Fruit fly (Drosophila melanogaster): ENCODE data around the gene beta-PheRS.

The beta-PheRS gene

DNA sequence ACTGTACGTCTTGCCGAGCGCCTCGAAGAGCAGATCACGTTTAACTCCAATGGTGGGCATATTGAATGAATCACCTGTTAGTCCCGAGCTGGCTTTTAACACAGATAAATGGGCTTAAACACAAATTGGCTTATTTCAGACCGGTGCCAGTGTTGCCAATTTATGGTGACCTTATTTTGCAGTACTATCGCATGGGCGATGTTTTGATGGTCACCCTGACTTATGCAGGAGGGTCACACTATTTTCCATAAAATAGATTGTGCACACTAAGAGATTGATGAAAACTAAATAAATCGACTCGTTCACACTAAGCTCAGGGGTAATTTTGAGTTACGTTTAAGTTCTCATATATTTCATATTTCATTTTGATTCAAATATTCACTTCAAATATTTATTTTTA lies at the start of gene beta-PheRS:
Gene beta-PheRS (minus strand): TSS at position 186 of the 400 bp plus-strand sequence.
- peak; percentile 23 for TF ChIP-seq ey (GFP tag; optimal IDR thresholded peaks at IDR 0.05)
- TF ChIP-seq OdsH (GFP tag; optimal IDR thresholded peaks at IDR 0.05) = no peak
- no peak for TF ChIP-seq dl (GFP tag; optimal IDR thresholded peaks at IDR 0.05; ENCODE audit: insufficient read depth in 1 of 2, partially characterized antibody in 2 of 2)
- TF ChIP-seq h (GFP tag; optimal IDR thresholded peaks at IDR 0.05) = no peak
- no peak for TF ChIP-seq Dif (GFP tag; optimal IDR thresholded peaks at IDR 0.05; ENCODE audit: partially characterized antibody)
- TF ChIP-seq Hr78 (GFP tag; optimal IDR thresholded peaks at IDR 0.05) = no peak
- TF ChIP-seq sage (GFP tag; optimal IDR thresholded peaks at IDR 0.05) = no peak
- TF ChIP-seq foxo (GFP tag; optimal IDR thresholded peaks at IDR 0.05) = no peak
- TF ChIP-seq N (GFP tag; optimal IDR thresholded peaks at IDR 0.05) = peak; percentile 82
- TF ChIP-seq psq (GFP tag; optimal IDR thresholded peaks at IDR 0.05) = peak; percentile 24
- no peak for TF ChIP-seq pan (optimal IDR thresholded peaks at IDR 0.05)
- no peak for TF ChIP-seq fru (GFP tag; optimal IDR thresholded peaks at IDR 0.05)
- no peak for TF ChIP-seq Hnf4 (GFP tag; optimal IDR thresholded peaks at IDR 0.05)
- TF ChIP-seq brk (GFP tag; optimal IDR thresholded peaks at IDR 0.05) = no peak
- no peak for TF ChIP-seq lola (GFP tag; optimal IDR thresholded peaks at IDR 0.05)
- no peak for TF ChIP-seq CG32264 (GFP tag; optimal IDR thresholded peaks at IDR 0.05)
- TF ChIP-seq HLH106 (tag; optimal IDR thresholded peaks at IDR 0.05) = no peak
- peak; percentile 10 for TF ChIP-seq CG9705 (GFP tag; optimal IDR thresholded peaks at IDR 0.05)
- TF ChIP-seq Abd-B (GFP tag; optimal IDR thresholded peaks at IDR 0.05) = no peak
- TF ChIP-seq dmrt93B (GFP tag; optimal IDR thresholded peaks at IDR 0.05) = no peak
- TF ChIP-seq Sp1 (GFP tag; optimal IDR thresholded peaks at IDR 0.05) = no peak
- TF ChIP-seq Myc (optimal IDR thresholded peaks at IDR 0.05) = no peak
- peak; percentile 7 for TF ChIP-seq sv (GFP tag; optimal IDR thresholded peaks at IDR 0.05)
- peak; percentile 60 for TF ChIP-seq Hr83 (GFP tag; optimal IDR thresholded peaks at IDR 0.05; ENCODE audit: poor library complexity, severe bottlenecking)

dm6 chr3R:24301520-24301919 lies 49.0 kb upstream of the beta-PheRS start:
- TF ChIP-seq foxo (GFP tag; optimal IDR thresholded peaks at IDR 0.05) (peak in 1 of 2 experiments; percentile 32), CrebA (GFP tag; optimal IDR thresholded peaks at IDR 0.05; ENCODE audit: borderline replicate concordance) (no peak), rgr (GFP tag; optimal IDR thresholded peaks at IDR 0.05) (no peak), Dfd (GFP tag; optimal IDR thresholded peaks at IDR 0.05) (no peak), ey (GFP tag; optimal IDR thresholded peaks at IDR 0.05) (no peak), fru (GFP tag; optimal IDR thresholded peaks at IDR 0.05) (no peak), Dif (GFP tag; optimal IDR thresholded peaks at IDR 0.05; ENCODE audit: partially characterized antibody) (no peak), dl (GFP tag; optimal IDR thresholded peaks at IDR 0.05; ENCODE audit: insufficient read depth in 1 of 2, partially characterized antibody in 2 of 2) (no peak), GATAd (GFP tag; optimal IDR thresholded peaks at IDR 0.05) (no peak), Myc (optimal IDR thresholded peaks at IDR 0.05) (no peak), jim (GFP tag; optimal IDR thresholded peaks at IDR 0.05) (no peak), Hr83 (GFP tag; optimal IDR thresholded peaks at IDR 0.05; ENCODE audit: poor library complexity, severe bottlenecking) (peak; percentile 88), Jra (GFP tag; optimal IDR thresholded peaks at IDR 0.05) (no peak), Hnf4 (GFP tag; optimal IDR thresholded peaks at IDR 0.05) (no peak), sage (GFP tag; optimal IDR thresholded peaks at IDR 0.05) (no peak), Abd-B (GFP tag; optimal IDR thresholded peaks at IDR 0.05) (no peak), Rel (GFP tag; optimal IDR thresholded peaks at IDR 0.05) (no peak), Rel (tag; optimal IDR thresholded peaks at IDR 0.05) (no peak), OdsH (GFP tag; optimal IDR thresholded peaks at IDR 0.05) (peak; percentile 1), lola (GFP tag; optimal IDR thresholded peaks at IDR 0.05) (no peak), psq (GFP tag; optimal IDR thresholded peaks at IDR 0.05) (no peak), dsf (GFP tag; optimal IDR thresholded peaks at IDR 0.05; ENCODE audit: borderline replicate concordance) (no peak), Mio (GFP tag; optimal IDR thresholded peaks at IDR 0.05) (no peak), Vsx2 (GFP tag; optimal IDR thresholded peaks at IDR 0.05; ENCODE audit: partially characterized antibody) (no peak)

dm6 chr3R:24299148-24299547 lies 46.7 kb upstream of the beta-PheRS start:
- no peak for TF ChIP-seq usp (GFP tag; optimal IDR thresholded peaks at IDR 0.05)
- TF ChIP-seq Dif (GFP tag; optimal IDR thresholded peaks at IDR 0.05; ENCODE audit: partially characterized antibody) = peak; percentile 7
- TF ChIP-seq Hr83 (GFP tag; optimal IDR thresholded peaks at IDR 0.05; ENCODE audit: poor library complexity, severe bottlenecking) = peak; percentile 29
- no peak for TF ChIP-seq woc (GFP tag; optimal IDR thresholded peaks at IDR 0.05)
- TF ChIP-seq OdsH (GFP tag; optimal IDR thresholded peaks at IDR 0.05) = no peak
- TF ChIP-seq Jra (GFP tag; optimal IDR thresholded peaks at IDR 0.05) = no peak
- TF ChIP-seq CG9705 (GFP tag; optimal IDR thresholded peaks at IDR 0.05) = no peak
- TF ChIP-seq Rel (GFP tag; optimal IDR thresholded peaks at IDR 0.05) = no peak
- no peak for TF ChIP-seq Rel (tag; optimal IDR thresholded peaks at IDR 0.05)
- no peak for TF ChIP-seq foxo (GFP tag; optimal IDR thresholded peaks at IDR 0.05)
- TF ChIP-seq rgr (GFP tag; optimal IDR thresholded peaks at IDR 0.05) = no peak
- TF ChIP-seq psq (GFP tag; optimal IDR thresholded peaks at IDR 0.05) = no peak
- no peak for TF ChIP-seq tai (GFP tag; optimal IDR thresholded peaks at IDR 0.05)
- no peak for TF ChIP-seq sv (GFP tag; optimal IDR thresholded peaks at IDR 0.05)
- TF ChIP-seq dmrt93B (GFP tag; optimal IDR thresholded peaks at IDR 0.05) = no peak
- no peak for TF ChIP-seq Abd-B (GFP tag; optimal IDR thresholded peaks at IDR 0.05)
- peak; percentile 19 for TF ChIP-seq Vsx2 (GFP tag; optimal IDR thresholded peaks at IDR 0.05; ENCODE audit: partially characterized antibody)
- no peak for TF ChIP-seq dl (GFP tag; optimal IDR thresholded peaks at IDR 0.05; ENCODE audit: insufficient read depth in 1 of 2, partially characterized antibody in 2 of 2)
- no peak for TF ChIP-seq GATAd (GFP tag; optimal IDR thresholded peaks at IDR 0.05)
